Worm (Caenorhabditis elegans) whole organism, L2 larva: ENCODE data around the gene B0294.3.

Experiments
- crh-2 ChIP-seq: sonication (generic microtip); optimal IDR thresholded peaks from 2 replicates; lab custom pipeline; 2017; ENCODE audit warnings: missing biosample characterization, missing genetic modification characterization
- lin-39 ChIP-seq: fragments of 150-350 bp; optimal IDR thresholded peaks from 2 replicates; lab custom pipeline; 2014; ENCODE audit warnings: missing biosample characterization, missing genetic modification reagents, missing genetic modification characterization
- nhr-237 ChIP-seq: fragments of 150-350 bp; optimal IDR thresholded peaks from 2 replicates; lab custom pipeline; 2014; ENCODE audit warnings: missing biosample characterization, missing genetic modification characterization
- snpc-4 ChIP-seq: fragments of 150-350 bp; optimal IDR thresholded peaks from 2 replicates; lab custom pipeline; 2014; ENCODE audit warnings: missing biosample characterization, missing genetic modification characterization
- unc-55 ChIP-seq: fragments of 150-350 bp; sonication (generic microtip); optimal IDR thresholded peaks from 3 replicates; lab custom pipeline; 2014; ENCODE audit warnings: missing biosample characterization, missing genetic modification reagents, missing genetic modification characterization
- ztf-4 ChIP-seq: fragments of 150-350 bp; optimal IDR thresholded peaks from 2 replicates; lab custom pipeline; 2014; ENCODE audit warnings: missing biosample characterization, missing genetic modification characterization

- no peak for TF ChIP-seq crh-2 (tag; lab: Kevin White, UChicago)
- TF ChIP-seq snpc-4 (tag; lab: Kevin White, UChicago), result no peak
- no peak for TF ChIP-seq nhr-237 (tag; lab: Kevin White, UChicago)
- no peak for TF ChIP-seq lin-39 (tag; lab: Kevin White, UChicago)
- TF ChIP-seq unc-55, result no peak
- no peak for TF ChIP-seq ztf-4 (tag; lab: Kevin White, UChicago)
Measured at ce11 chrX:1857777-1858176, 34.2 kb upstream of the B0294.3 start.
